Worm (Caenorhabditis elegans) whole organism, L1 larva: Measurements from ENCODE around the gene C44B7.5.
A peak's percentile ranks its signal among the peaks of the same experiment; 100 is the strongest.

Experiments used
- C16A3.4 ChIP-seq: fragments of 150-350 bp; optimal IDR thresholded peaks from 2 replicates; lab custom pipeline; 2014; ENCODE audit warnings: missing biosample characterization, missing genetic modification characterization
- C34B4.2 ChIP-seq: sonication (generic microtip); optimal IDR thresholded peaks from 2 replicates; lab custom pipeline; 2017; ENCODE audit warnings: mild to moderate bottlenecking, missing genetic modification characterization, missing compliant biosample characterization
- F16B12.6 ChIP-seq: fragments of 150-350 bp; optimal IDR thresholded peaks from 2 replicates; lab custom pipeline; 2014; ENCODE audit warnings: missing biosample characterization, missing genetic modification characterization
- aha-1 ChIP-seq: fragments of 150-350 bp; optimal IDR thresholded peaks from 2 replicates; lab custom pipeline; 2014; ENCODE audit warnings: missing biosample characterization, missing genetic modification characterization
- alr-1 ChIP-seq: fragments of 200-800 bp; sonication (Bioruptor generic); optimal IDR thresholded peaks from 2 replicates; lab custom pipeline; 2018; ENCODE audit warnings: borderline replicate concordance, mild to moderate bottlenecking, missing genetic modification characterization, missing compliant biosample characterization
- ama-1 ChIP-seq: fragments of 150-350 bp; optimal IDR thresholded peaks from 2 replicates; lab custom pipeline; 2014
- blmp-1 ChIP-seq: fragments of 150-350 bp; optimal IDR thresholded peaks from 2 replicates; lab custom pipeline; 2014; ENCODE audit warnings: missing biosample characterization, missing genetic modification characterization
- ceh-63 ChIP-seq: fragments of 200-800 bp; sonication (Bioruptor generic); optimal IDR thresholded peaks from 2 replicates; lab custom pipeline; 2018; ENCODE audit warnings: mild to moderate bottlenecking, missing genetic modification characterization, missing compliant biosample characterization
- ceh-88 ChIP-seq: fragments of 200-800 bp; sonication (Bioruptor generic); IDR thresholded peaks from 2 replicates; pipeline ENCODE4 v1.3.6; 2022; ENCODE audit warnings: missing genetic modification characterization, missing compliant biosample characterization
- ceh-90 ChIP-seq: sonication (generic microtip); optimal IDR thresholded peaks from 2 replicates; lab custom pipeline; 2016; ENCODE audit warnings: missing genetic modification characterization, missing compliant biosample characterization
- dsc-1 ChIP-seq: sonication (generic microtip); optimal IDR thresholded peaks from 2 replicates; lab custom pipeline; 2016; ENCODE audit warnings: mild to moderate bottlenecking, missing genetic modification characterization, missing compliant biosample characterization
- efl-3 ChIP-seq: fragments of 200-800 bp; sonication (Bioruptor generic); optimal IDR thresholded peaks from 2 replicates; lab custom pipeline; 2018; ENCODE audit warnings: mild to moderate bottlenecking, missing genetic modification characterization, missing compliant biosample characterization
- egl-13 ChIP-seq: sonication (generic microtip); optimal IDR thresholded peaks from 2 replicates; lab custom pipeline; 2016; ENCODE audit warnings: missing genotype, missing genetic modification reagents, missing genetic modification characterization, missing compliant biosample characterization
- egl-27 ChIP-seq, 2 experiments: fragments of 150-350 bp in 1 of 2; sonication (generic microtip); optimal IDR thresholded peaks; 3 replicates each; lab custom pipeline; 2017 to 2018; ENCODE audit warnings: missing biosample characterization in 2 of 2, missing genetic modification characterization in 2 of 2, missing genetic modification reagents in 2 of 2
- elt-2 ChIP-seq: sonication (generic microtip); optimal IDR thresholded peaks from 2 replicates; lab custom pipeline; 2016; ENCODE audit warnings: missing genetic modification characterization, mild to moderate bottlenecking, inconsistent platforms, missing compliant biosample characterization, missing genetic modification reagents
- fkh-10 ChIP-seq: sonication (generic microtip); optimal IDR thresholded peaks from 2 replicates; lab custom pipeline; 2017; ENCODE audit warnings: missing biosample characterization, missing genetic modification reagents, missing genetic modification characterization
- fkh-4 ChIP-seq: sonication (generic microtip); optimal IDR thresholded peaks from 2 replicates; lab custom pipeline; 2016; ENCODE audit warnings: missing compliant biosample characterization, missing genetic modification characterization, borderline replicate concordance
- fkh-8 ChIP-seq: sonication (generic microtip); optimal IDR thresholded peaks from 2 replicates; lab custom pipeline; 2016; ENCODE audit warnings: mild to moderate bottlenecking, missing genetic modification characterization, missing compliant biosample characterization
- fos-1 ChIP-seq: fragments of 150-350 bp; optimal IDR thresholded peaks from 2 replicates; lab custom pipeline; 2014; ENCODE audit warnings: missing biosample characterization, missing genetic modification characterization
- irx-1 ChIP-seq: sonication (generic microtip); optimal IDR thresholded peaks from 2 replicates; lab custom pipeline; 2016; ENCODE audit warnings: missing genetic modification characterization, missing compliant biosample characterization
- isw-1 ChIP-seq: fragments of 200-800 bp; sonication (Bioruptor generic); IDR thresholded peaks from 2 replicates; pipeline ENCODE4 v1.3.6; 2022; ENCODE audit warnings: missing genetic modification characterization, missing compliant biosample characterization
- jun-1 ChIP-seq: fragments of 150-350 bp; optimal IDR thresholded peaks from 2 replicates; lab custom pipeline; 2014; ENCODE audit warnings: missing biosample characterization, missing genetic modification reagents, missing genetic modification characterization
- lin-14 ChIP-seq: fragments of 200-800 bp; sonication (Bioruptor generic); optimal IDR thresholded peaks from 2 replicates; lab custom pipeline; 2018; ENCODE audit warnings: mild to moderate bottlenecking, missing genetic modification characterization, moderate library complexity, missing compliant biosample characterization
- lin-15B ChIP-seq: fragments of 150-350 bp; sonication (generic microtip); optimal IDR thresholded peaks from 3 replicates; lab custom pipeline; 2014; ENCODE audit warnings: missing biosample characterization, missing genetic modification characterization
- lin-39 ChIP-seq: fragments of 150-350 bp; optimal IDR thresholded peaks from 2 replicates; lab custom pipeline; 2014; ENCODE audit warnings: missing biosample characterization, missing genetic modification reagents, missing genetic modification characterization
- lir-3 ChIP-seq: sonication (generic microtip); optimal IDR thresholded peaks from 2 replicates; lab custom pipeline; 2016; ENCODE audit warnings: mild to moderate bottlenecking, missing genetic modification characterization, moderate library complexity, missing compliant biosample characterization; ENCODE audit not compliant: poor library complexity
- lsy-2 ChIP-seq, 2 experiments: fragments of 150-350 bp; optimal IDR thresholded peaks; 2 replicates each; lab custom pipeline; 2014; ENCODE audit warnings: missing biosample characterization in 2 of 2, missing genetic modification characterization in 2 of 2
- mef-2 ChIP-seq: fragments of 150-350 bp; optimal IDR thresholded peaks from 2 replicates; lab custom pipeline; 2014; ENCODE audit warnings: missing biosample characterization, missing genetic modification characterization
- mep-1 ChIP-seq: fragments of 150-350 bp; optimal IDR thresholded peaks from 2 replicates; lab custom pipeline; 2014; ENCODE audit warnings: missing biosample characterization, missing genetic modification characterization
- nhr-11 ChIP-seq: fragments of 150-350 bp; optimal IDR thresholded peaks from 2 replicates; lab custom pipeline; 2014; ENCODE audit warnings: missing biosample characterization, missing genetic modification characterization
- nhr-12 ChIP-seq: sonication (generic microtip); optimal IDR thresholded peaks from 2 replicates; lab custom pipeline; 2017; ENCODE audit warnings: missing biosample characterization, missing genetic modification characterization
- nhr-19 ChIP-seq: fragments of 200-800 bp; sonication (Bioruptor generic); conservative IDR thresholded peaks from 2 replicates; pipeline ENCODE4 v1.3.6; 2022; ENCODE audit warnings: missing genetic modification characterization, missing compliant biosample characterization
- nhr-237 ChIP-seq: fragments of 150-350 bp; optimal IDR thresholded peaks from 2 replicates; lab custom pipeline; 2014; ENCODE audit warnings: missing biosample characterization, missing genetic modification characterization
- nhr-47 ChIP-seq: sonication (generic microtip); optimal IDR thresholded peaks from 2 replicates; lab custom pipeline; 2016; ENCODE audit warnings: mild to moderate bottlenecking, missing genetic modification characterization, moderate library complexity, missing compliant biosample characterization
- nhr-71 ChIP-seq: sonication (generic microtip); optimal IDR thresholded peaks from 2 replicates; lab custom pipeline; 2016; ENCODE audit warnings: mild to moderate bottlenecking, missing genetic modification characterization, moderate library complexity, missing compliant biosample characterization
- nhr-84 ChIP-seq: sonication (generic microtip); optimal IDR thresholded peaks from 2 replicates; lab custom pipeline; 2017; ENCODE audit warnings: missing biosample characterization, missing genetic modification characterization
- nhr-85 ChIP-seq: sonication (generic microtip); peaks from one replicate; lab custom pipeline; 2016; ENCODE audit warnings: missing genetic modification characterization, inconsistent platforms, missing compliant biosample characterization
- pax-3 ChIP-seq: fragments of 200-800 bp; sonication (Bioruptor generic); optimal IDR thresholded peaks from 2 replicates; lab custom pipeline; 2018; ENCODE audit warnings: mild to moderate bottlenecking, missing genetic modification characterization, moderate library complexity, missing compliant biosample characterization
- skn-1 ChIP-seq: fragments of 150-350 bp; optimal IDR thresholded peaks from 2 replicates; lab custom pipeline; 2014; ENCODE audit warnings: missing biosample characterization, missing genetic modification characterization
- snu-23 ChIP-seq: sonication (generic microtip); optimal IDR thresholded peaks from 2 replicates; lab custom pipeline; 2016; ENCODE audit warnings: missing genetic modification characterization, missing compliant biosample characterization
- sptf-1 ChIP-seq: fragments of 150-350 bp; optimal IDR thresholded peaks from 2 replicates; lab custom pipeline; 2014; ENCODE audit warnings: missing biosample characterization, missing genetic modification characterization
- sup-37 ChIP-seq: fragments of 200-800 bp; sonication (Bioruptor generic); optimal IDR thresholded peaks from 2 replicates; lab custom pipeline; 2018; ENCODE audit warnings: mild to moderate bottlenecking, missing genetic modification characterization, missing compliant biosample characterization
- swsn-7 ChIP-seq: sonication (generic microtip); optimal IDR thresholded peaks from 2 replicates; lab custom pipeline; 2016; ENCODE audit warnings: missing genetic modification characterization, missing compliant biosample characterization
- tlp-1 ChIP-seq: fragments of 150-350 bp; optimal IDR thresholded peaks from 2 replicates; lab custom pipeline; 2014; ENCODE audit warnings: missing biosample characterization, missing genetic modification characterization
- unc-30 ChIP-seq: sonication (generic microtip); optimal IDR thresholded peaks from 2 replicates; lab custom pipeline; 2017; ENCODE audit warnings: missing biosample characterization, missing genetic modification characterization
- unc-86 ChIP-seq: sonication (generic microtip); optimal IDR thresholded peaks from 2 replicates; lab custom pipeline; 2016; ENCODE audit warnings: missing genetic modification characterization, missing compliant biosample characterization
- xbp-1 ChIP-seq: sonication (generic microtip); optimal IDR thresholded peaks from 2 replicates; lab custom pipeline; 2016; ENCODE audit warnings: missing genetic modification characterization, missing compliant biosample characterization
- zag-1 ChIP-seq: fragments of 150-350 bp; optimal IDR thresholded peaks from 2 replicates; lab custom pipeline; 2014; ENCODE audit warnings: missing biosample characterization, missing genetic modification characterization
- ztf-4 ChIP-seq: fragments of 150-350 bp; optimal IDR thresholded peaks from 2 replicates; lab custom pipeline; 2014; ENCODE audit warnings: missing biosample characterization, missing genetic modification characterization

The C44B7.5 gene

DNA sequence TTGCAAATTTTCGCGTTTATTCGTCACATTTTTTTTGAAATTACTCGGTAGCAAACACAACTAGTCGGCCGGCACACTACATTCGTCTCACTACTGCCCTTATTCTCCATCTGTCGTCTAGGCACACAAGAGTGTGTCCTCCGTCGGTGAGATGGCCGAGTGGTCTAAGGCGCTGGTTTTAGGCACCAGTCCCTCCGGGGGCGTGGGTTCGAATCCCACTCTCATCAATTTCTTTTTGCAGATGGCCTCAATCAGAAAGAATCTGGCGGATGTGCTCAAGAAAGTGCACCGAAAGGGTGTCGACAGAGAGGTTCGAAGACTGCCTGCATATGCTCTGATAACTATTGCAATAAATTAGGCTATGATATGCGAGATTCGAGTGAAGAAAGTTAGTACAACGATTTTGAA, 19.3 kb downstream of the C44B7.5 start (continued):
- peak; percentile 44 to 75 for TF ChIP-seq lsy-2 (tag; optimal IDR thresholded peaks at IDR 0.05; lab: Kevin White, UChicago)
- TF ChIP-seq nhr-12 (tag; lab: Kevin White, UChicago): no peak
- peak; percentile 79 for TF ChIP-seq nhr-19 (GFP tag; lab: Robert Waterston, UW)
- no peak for TF ChIP-seq zag-1 (tag; lab: Kevin White, UChicago)
- peak; percentile 30 for TF ChIP-seq elt-2 (tag; lab: Kevin White, UChicago)
- peak; percentile 63 for TF ChIP-seq ceh-88
- no peak for TF ChIP-seq lin-39 (tag; lab: Kevin White, UChicago)
- TF ChIP-seq isw-1 (GFP tag; lab: Robert Waterston, UW): peak; percentile 57
- peak; percentile 54 for TF ChIP-seq xbp-1 (tag; lab: Kevin White, UChicago)
- TF ChIP-seq C34B4.2 (tag; lab: Kevin White, UChicago): no peak
- peak; percentile 50 for TF ChIP-seq irx-1 (tag; lab: Kevin White, UChicago)
- TF ChIP-seq F16B12.6 (tag; lab: Kevin White, UChicago): no peak
- TF ChIP-seq dsc-1 (tag; lab: Kevin White, UChicago): peak; percentile 70
- no peak for TF ChIP-seq nhr-84
- TF ChIP-seq ceh-63: no peak
- TF ChIP-seq nhr-71 (tag; lab: Kevin White, UChicago): peak; percentile 79
- no peak for TF ChIP-seq ceh-90 (tag; lab: Kevin White, UChicago)
- TF ChIP-seq nhr-11 (tag; lab: Kevin White, UChicago): no peak
- TF ChIP-seq efl-3: no peak
- peak; percentile 67 for TF ChIP-seq swsn-7
- TF ChIP-seq blmp-1 (tag; lab: Kevin White, UChicago): peak; percentile 18
- TF ChIP-seq C16A3.4 (tag; lab: Kevin White, UChicago): peak; percentile 75
- no peak for TF ChIP-seq tlp-1 (tag; lab: Kevin White, UChicago)
- peak; percentile 51 for TF ChIP-seq ama-1 (lab: Kevin White, UChicago)
- peak; percentile 67 to 69 for TF ChIP-seq egl-27 (tag; optimal IDR thresholded peaks at IDR 0.05; lab: Kevin White, UChicago)
- TF ChIP-seq lin-15B (tag; lab: Kevin White, UChicago): no peak
- TF ChIP-seq pax-3 (tag; lab: Kevin White, UChicago): no peak
- TF ChIP-seq mef-2 (tag; lab: Kevin White, UChicago): no peak
- TF ChIP-seq fkh-4 (tag; lab: Kevin White, UChicago): no peak
- no peak for TF ChIP-seq alr-1 (tag; lab: Kevin White, UChicago)
- peak; percentile 80 for TF ChIP-seq nhr-47
- TF ChIP-seq sptf-1 (tag; lab: Kevin White, UChicago): no peak
- TF ChIP-seq egl-13 (tag; lab: Kevin White, UChicago): no peak
- peak; percentile 74 for TF ChIP-seq fkh-8 (tag; lab: Kevin White, UChicago)
- TF ChIP-seq sup-37 (GFP tag; lab: Kevin White, UChicago): no peak
- peak; percentile 85 for TF ChIP-seq snu-23 (GFP tag; lab: Kevin White, UChicago)
- peak; percentile 50 for TF ChIP-seq skn-1 (tag; lab: Kevin White, UChicago)
- no peak for TF ChIP-seq unc-30 (tag; lab: Kevin White, UChicago)
- peak; percentile 44 for TF ChIP-seq unc-86 (tag; lab: Kevin White, UChicago)
- TF ChIP-seq ztf-4 (tag; lab: Kevin White, UChicago): no peak
- peak; percentile 68 for TF ChIP-seq mep-1 (tag; lab: Kevin White, UChicago)
- TF ChIP-seq jun-1 (tag; lab: Kevin White, UChicago): peak; percentile 65
- peak; percentile 44 for TF ChIP-seq fos-1 (tag; lab: Kevin White, UChicago)
- peak; percentile 44 for TF ChIP-seq fkh-10 (GFP tag; lab: Kevin White, UChicago)
- peak; percentile 84 for TF ChIP-seq lin-14 (GFP tag; lab: Kevin White, UChicago)
- TF ChIP-seq aha-1 (tag; lab: Kevin White, UChicago): no peak
- TF ChIP-seq nhr-85 (tag; lab: Kevin White, UChicago): no peak
- TF ChIP-seq lir-3 (tag; lab: Kevin White, UChicago): peak; percentile 20
- TF ChIP-seq nhr-237: peak; percentile 27
